Worm (Caenorhabditis elegans) whole organism, L4/young adult: ENCODE results near the gene K06A4.6.

Experiments used
- W03F9.2 ChIP-seq: fragments of 150-350 bp; optimal IDR thresholded peaks from 2 replicates; lab custom pipeline; 2014; ENCODE audit warnings: missing biosample characterization, missing genetic modification characterization
- dao-5 ChIP-seq: sonication (generic microtip); optimal IDR thresholded peaks from 2 replicates; lab custom pipeline; 2016; ENCODE audit warnings: missing genotype, missing genetic modification characterization, moderate library complexity, missing compliant biosample characterization
- him-1 ChIP-seq: sonication (generic microtip); optimal IDR thresholded peaks from 2 replicates; lab custom pipeline; 2016; ENCODE audit warnings: missing genotype, missing genetic modification reagents, missing genetic modification characterization, missing compliant biosample characterization

ce11 chrV:9453333-9453732 is 27.1 kb downstream of the K06A4.6 start:
- TF ChIP-seq W03F9.2 (no peak), him-1 (tag; lab: Kevin White, UChicago) (no peak), dao-5 (tag; lab: Kevin White, UChicago) (no peak)
